Fruit fly (Drosophila melanogaster): ENCODE data around the gene lft.

lft gene

dm6 chr2L:10396877-10397587 is 32.8 kb downstream of the lft start:
- TF ChIP-seq cnc (optimal IDR thresholded peaks at IDR 0.05) (no peak), Mnt (GFP tag; optimal IDR thresholded peaks at IDR 0.05) (peak; percentile 65), CG14711 (tag; optimal IDR thresholded peaks at IDR 0.05) (no peak), Crg-1 (GFP tag; optimal IDR thresholded peaks at IDR 0.05) (no peak), CG7101 (tag; optimal IDR thresholded peaks at IDR 0.05) (no peak), kay (GFP tag; ENCODE audit: borderline replicate concordance) (peak; percentile 99), CG1620 (GFP tag; optimal IDR thresholded peaks at IDR 0.05) (no peak), cic (GFP tag; optimal IDR thresholded peaks at IDR 0.05) (peak; percentile 59), Clk (GFP tag; optimal IDR thresholded peaks at IDR 0.05) (no peak), tj (GFP tag; optimal IDR thresholded peaks at IDR 0.05) (peak; percentile 84)

dm6 chr2L:10403803-10404315 is 39.6 kb downstream of the lft start:
- TF ChIP-seq Crg-1 (GFP tag; optimal IDR thresholded peaks at IDR 0.05) (no peak), bab1 (GFP tag; optimal IDR thresholded peaks at IDR 0.05) (peak; percentile 39), kay (GFP tag; ENCODE audit: borderline replicate concordance) (peak; percentile 86)

dm6 chr2L:10405008-10405654 is 40.9 kb downstream of the lft start, which contains the start of the genes CG17768, LSm-4 and Ir31a:
Gene CG17768, minus strand, starts transcription at chr2L:10405203.
Gene LSm-4, minus strand, starts transcription at chr2L:10405203.
Gene Ir31a, plus strand, starts transcription at chr2L:10405565.
- no peak for TF ChIP-seq CG1620 (GFP tag; optimal IDR thresholded peaks at IDR 0.05)

- TF ChIP-seq kay (GFP tag; ENCODE audit: borderline replicate concordance), result peak; percentile 54
- TF ChIP-seq CG5204 (GFP tag; optimal IDR thresholded peaks at IDR 0.05), result no peak
- TF ChIP-seq Crg-1 (GFP tag; optimal IDR thresholded peaks at IDR 0.05), result peak; percentile 83
- no peak for TF ChIP-seq toe (GFP tag; optimal IDR thresholded peaks at IDR 0.05)
- TF ChIP-seq Mnt (GFP tag; optimal IDR thresholded peaks at IDR 0.05), result peak; percentile 90
- peak; percentile 86 for TF ChIP-seq CG11617 (GFP tag; optimal IDR thresholded peaks at IDR 0.05)
- TF ChIP-seq ovo (GFP tag; optimal IDR thresholded peaks at IDR 0.05), result no peak
- peak; percentile 87 for TF ChIP-seq CG7101 (tag; optimal IDR thresholded peaks at IDR 0.05)
- no peak for TF ChIP-seq cnc (optimal IDR thresholded peaks at IDR 0.05)
- peak; percentile 60 for TF ChIP-seq CG14711 (tag; optimal IDR thresholded peaks at IDR 0.05)
- TF ChIP-seq CG7045 (GFP tag; optimal IDR thresholded peaks at IDR 0.05), result peak; percentile 80
- TF ChIP-seq CG1620 (GFP tag; optimal IDR thresholded peaks at IDR 0.05), result peak; percentile 83
- TF ChIP-seq CG12768 (GFP tag; optimal IDR thresholded peaks at IDR 0.05), result peak; percentile 80
- TF ChIP-seq tj (GFP tag; optimal IDR thresholded peaks at IDR 0.05), result peak; percentile 53
- peak; percentile 64 for TF ChIP-seq pad (GFP tag; optimal IDR thresholded peaks at IDR 0.05)
- TF ChIP-seq Hr96 (GFP tag; optimal IDR thresholded peaks at IDR 0.05), result no peak
- peak; percentile 59 for TF ChIP-seq CG33017 (tag; optimal IDR thresholded peaks at IDR 0.05)
- TF ChIP-seq bab1 (GFP tag; optimal IDR thresholded peaks at IDR 0.05), result peak; percentile 73
- TF ChIP-seq Clk (GFP tag; optimal IDR thresholded peaks at IDR 0.05), result peak; percentile 74
- TF ChIP-seq cic (GFP tag; optimal IDR thresholded peaks at IDR 0.05), result no peak
Measured at dm6 chr2L:10408122-10408576, 43.9 kb downstream of the lft start, which contains the start of the genes Ip259 and RpS27A. Gene Ip259, plus strand, starts transcription at chr2L:10408352. Gene RpS27A, plus strand, starts transcription at chr2L:10408352.

- peak; percentile 33 for TF ChIP-seq Mnt (GFP tag; optimal IDR thresholded peaks at IDR 0.05)
- TF ChIP-seq Hr96 (GFP tag; optimal IDR thresholded peaks at IDR 0.05), result no peak
- peak; percentile 47 for TF ChIP-seq CG14711 (tag; optimal IDR thresholded peaks at IDR 0.05)
- TF ChIP-seq toe (GFP tag; optimal IDR thresholded peaks at IDR 0.05), result no peak
- no peak for TF ChIP-seq ovo (GFP tag; optimal IDR thresholded peaks at IDR 0.05)
- TF ChIP-seq CG12768 (GFP tag; optimal IDR thresholded peaks at IDR 0.05), result peak; percentile 61
- no peak for TF ChIP-seq cic (GFP tag; optimal IDR thresholded peaks at IDR 0.05)
- TF ChIP-seq pad (GFP tag; optimal IDR thresholded peaks at IDR 0.05), result peak; percentile 52
- TF ChIP-seq CG33017 (tag; optimal IDR thresholded peaks at IDR 0.05), result peak; percentile 41
- no peak for TF ChIP-seq bab1 (GFP tag; optimal IDR thresholded peaks at IDR 0.05)
- peak; percentile 78 for TF ChIP-seq CG11617 (GFP tag; optimal IDR thresholded peaks at IDR 0.05)
- no peak for TF ChIP-seq CG5204 (GFP tag; optimal IDR thresholded peaks at IDR 0.05)
- TF ChIP-seq Crg-1 (GFP tag; optimal IDR thresholded peaks at IDR 0.05), result no peak
- peak; percentile 46 for TF ChIP-seq CG1620 (GFP tag; optimal IDR thresholded peaks at IDR 0.05)
- peak; percentile 64 for TF ChIP-seq CG7045 (GFP tag; optimal IDR thresholded peaks at IDR 0.05)
- peak; percentile 60 for TF ChIP-seq CG7101 (tag; optimal IDR thresholded peaks at IDR 0.05)
- TF ChIP-seq Clk (GFP tag; optimal IDR thresholded peaks at IDR 0.05), result peak; percentile 31
- peak; percentile 39 for TF ChIP-seq tj (GFP tag; optimal IDR thresholded peaks at IDR 0.05)
- no peak for TF ChIP-seq kay (GFP tag; ENCODE audit: borderline replicate concordance)
- peak in 1 of 2 experiments; percentile 37 for TF ChIP-seq cnc (optimal IDR thresholded peaks at IDR 0.05)
Measured at dm6 chr2L:10413251-10414127, 49.2 kb downstream of the lft start, which contains the start of the genes CG5355 and Klp31E. Gene CG5355, minus strand, starts transcription at chr2L:10413463. Gene Klp31E, plus strand, starts transcription at chr2L:10414017.

Data from whole organism, adult.